In the genomic region with DNA sequence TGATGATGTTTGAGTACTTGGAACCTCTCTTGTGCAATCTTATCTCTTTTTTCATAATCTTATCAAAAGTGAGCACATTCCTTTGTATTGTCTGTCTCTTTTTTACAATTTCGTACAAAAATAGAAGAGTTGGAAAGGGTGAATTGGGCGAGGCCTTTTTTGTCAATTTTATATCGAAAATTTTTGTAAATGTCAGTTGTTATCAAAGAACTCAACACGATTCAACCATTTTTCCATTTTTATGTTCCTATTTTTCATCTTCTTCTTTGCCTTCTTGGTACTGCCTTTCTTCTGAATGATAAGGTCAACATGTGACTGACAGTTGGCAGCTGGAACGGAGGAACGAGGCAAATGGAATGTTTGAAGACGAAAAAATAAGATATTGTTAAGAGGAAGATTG, we compare ENCODE assay signal across 2 worm cellular contexts.
A peak's percentile ranks its signal among the peaks of the same experiment; 100 is the strongest.
TF ChIP-seq lines count a peak whose summit lies in the region.

No protein-coding gene starts in this region.

TF ChIP-seq in whole organism, L1 larva, 84 proteins besides CTCF, POLR2A, EP300 and RAD21 (continued from another document):
- TF ChIP-seq elt-2 (tag; optimal IDR thresholded peaks at IDR 0.05; lab: Kevin White, UChicago) (peak; percentile 89), aly-2 (tag; optimal IDR thresholded peaks at IDR 0.05; lab: Kevin White, UChicago) (no peak), C16A3.4 (tag; optimal IDR thresholded peaks at IDR 0.05; lab: Kevin White, UChicago) (no peak), isw-1 (GFP tag; IDR thresholded peaks at IDR 0.05; lab: Robert Waterston, UW) (no peak), nhr-47 (tag; optimal IDR thresholded peaks at IDR 0.05; lab: Kevin White, UChicago) (no peak), lin-14 (GFP tag; optimal IDR thresholded peaks at IDR 0.05; lab: Kevin White, UChicago) (peak; percentile 43), snu-23 (GFP tag; optimal IDR thresholded peaks at IDR 0.05; lab: Kevin White, UChicago) (no peak), zag-1 (tag; optimal IDR thresholded peaks at IDR 0.05; lab: Kevin White, UChicago) (no peak), nhr-28 (tag; optimal IDR thresholded peaks at IDR 0.05; lab: Kevin White, UChicago) (no peak), lin-35 (GFP tag; optimal IDR thresholded peaks at IDR 0.05; lab: Kevin White, UChicago) (peak in 1 of 2 experiments; percentile 22), nhr-20 (tag; optimal IDR thresholded peaks at IDR 0.05; lab: Kevin White, UChicago) (no peak), tlp-1 (tag; optimal IDR thresholded peaks at IDR 0.05; lab: Kevin White, UChicago) (no peak), blmp-1 (tag; optimal IDR thresholded peaks at IDR 0.05; lab: Kevin White, UChicago) (no peak)
TF ChIP-seq in whole organism, L1 larva: peak in this region for 5.

TF ChIP-seq in whole organism, L4 larva, 104 proteins besides CTCF, POLR2A, EP300 and RAD21 (continued from another document):
- TF ChIP-seq mxl-3 (GFP tag; optimal IDR thresholded peaks at IDR 0.05; lab: Kevin White, UChicago) = peak; percentile 80
- TF ChIP-seq ctbp-1 (GFP tag; IDR thresholded peaks at IDR 0.05; lab: Robert Waterston, UW) = no peak
- TF ChIP-seq hmg-1.1 (GFP tag; IDR thresholded peaks at IDR 0.05; lab: Robert Waterston, UW) = no peak
- TF ChIP-seq ceh-62 (tag; optimal IDR thresholded peaks at IDR 0.05; lab: Kevin White, UChicago) = no peak
- TF ChIP-seq Y5F2A.4 (GFP tag; optimal IDR thresholded peaks at IDR 0.05; lab: Kevin White, UChicago) = no peak
- TF ChIP-seq mep-1 (tag; optimal IDR thresholded peaks at IDR 0.05; lab: Kevin White, UChicago) = peak; percentile 17
- TF ChIP-seq nhr-77 (tag; optimal IDR thresholded peaks at IDR 0.05; lab: Kevin White, UChicago) = peak; percentile 85
- no peak for TF ChIP-seq F26F4.8 (GFP tag; conservative IDR thresholded peaks at IDR 0.05; lab: Robert Waterston, UW)
- peak; percentile 52 for TF ChIP-seq T20F7.1 (GFP tag; optimal IDR thresholded peaks at IDR 0.05; lab: Kevin White, UChicago)
- TF ChIP-seq ceh-20 (GFP tag; IDR thresholded peaks at IDR 0.05; lab: Robert Waterston, UW) = peak; percentile 51; the same call in 1 of the 2 replicates
- peak; percentile 51 for TF ChIP-seq nhr-102 (tag; optimal IDR thresholded peaks at IDR 0.05; lab: Kevin White, UChicago)
- peak; percentile 48 for TF ChIP-seq nhr-48 (tag; optimal IDR thresholded peaks at IDR 0.05; lab: Kevin White, UChicago)
- TF ChIP-seq arid-1 (GFP tag; conservative IDR thresholded peaks at IDR 0.05; lab: Robert Waterston, UW) = no peak
- TF ChIP-seq snpc-1.2 (GFP tag; IDR thresholded peaks at IDR 0.05; lab: Robert Waterston, UW) = no peak
- no peak for TF ChIP-seq pha-4 (GFP tag; IDR thresholded peaks at IDR 0.05; lab: Robert Waterston, UW)
- TF ChIP-seq pha-4 (tag; optimal IDR thresholded peaks at IDR 0.05; lab: Kevin White, UChicago) = no peak
- peak; percentile 89 for TF ChIP-seq dve-1 (tag; optimal IDR thresholded peaks at IDR 0.05; lab: Kevin White, UChicago; ENCODE audit: insufficient read depth)
- TF ChIP-seq dmd-6 (GFP tag; IDR thresholded peaks at IDR 0.05; lab: Robert Waterston, UW) = peak; percentile 85
- no peak for TF ChIP-seq egl-43 (GFP tag; IDR thresholded peaks at IDR 0.05; lab: Robert Waterston, UW)
